Worm (Caenorhabditis elegans): ENCODE measurements around the gene srbc-67.
"Not testable (repeated sequence)": the region's sequence is repeated elsewhere in the genome, so short reads cannot be mapped to it uniquely, and the experiment has no call there.

srbc-67 gene

DNA sequence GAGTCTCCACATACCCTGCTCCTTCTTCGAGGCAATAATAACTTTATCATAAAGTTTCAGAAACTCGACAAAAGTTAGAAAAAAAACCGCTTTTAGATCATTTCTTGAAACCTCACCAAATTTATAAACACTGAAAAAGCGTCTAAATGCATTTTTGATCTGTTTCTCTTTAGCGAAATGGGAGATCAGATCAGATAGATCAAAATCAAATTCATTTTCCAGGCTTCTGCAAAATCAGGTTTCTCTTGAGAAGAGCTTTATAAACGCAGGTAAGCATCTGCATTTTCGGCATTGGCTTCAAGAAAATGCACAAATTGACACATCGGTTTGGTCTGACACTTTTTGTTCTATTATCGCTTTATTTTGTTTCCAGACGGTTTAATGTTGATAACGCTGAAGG is 31.4 kb upstream of the srbc-67 start, which contains the start of gene F40C5.1:
Gene F40C5.1, plus strand, starts transcription at position 301 of the 400 bp plus-strand sequence.
- not testable (repeated sequence) for TF ChIP-seq W03F9.2, dao-5, him-1 (tag; optimal IDR thresholded peaks at IDR 0.05)

DNA sequence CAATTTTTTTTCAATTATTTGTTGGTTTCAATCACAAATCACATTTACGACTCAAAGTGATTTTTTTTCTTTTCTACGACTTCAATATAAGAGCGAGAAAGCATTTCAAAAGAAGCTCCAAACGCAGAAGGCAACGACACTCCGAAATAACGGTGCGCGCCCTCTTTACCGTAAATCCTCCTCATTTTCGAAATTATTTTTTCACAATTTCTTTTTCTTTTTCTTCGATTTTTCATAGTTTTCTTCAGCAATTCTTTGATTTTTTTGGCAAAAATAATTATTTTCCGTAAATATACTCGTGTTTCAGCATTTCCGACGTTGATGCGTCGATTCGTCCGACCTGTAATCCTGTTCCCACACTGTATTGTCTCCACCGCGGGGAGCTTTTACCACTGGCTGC is 29.7 kb upstream of the srbc-67 start, which contains the start of gene F40C5.2:
Gene F40C5.2, plus strand, starts transcription at position 301 of the 400 bp plus-strand sequence.
- not testable (repeated sequence) for TF ChIP-seq W03F9.2, dao-5, him-1 (tag; optimal IDR thresholded peaks at IDR 0.05)

DNA sequence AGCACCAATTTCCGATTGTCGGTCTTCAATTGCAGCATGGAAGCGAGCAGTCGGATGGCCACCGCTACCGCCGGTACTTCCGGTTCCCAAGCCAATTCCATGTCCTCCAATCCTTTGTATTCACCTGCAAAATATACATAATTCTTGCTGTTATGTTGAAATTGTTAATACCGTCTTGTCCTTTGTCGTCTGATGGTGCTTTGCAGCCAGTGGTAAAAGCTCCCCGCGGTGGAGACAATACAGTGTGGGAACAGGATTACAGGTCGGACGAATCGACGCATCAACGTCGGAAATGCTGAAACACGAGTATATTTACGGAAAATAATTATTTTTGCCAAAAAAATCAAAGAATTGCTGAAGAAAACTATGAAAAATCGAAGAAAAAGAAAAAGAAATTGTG is 23.3 kb upstream of the srbc-67 start, which contains the start of gene T24A6.17:
Gene T24A6.17, minus strand, starts transcription at position 101 of the 400 bp plus-strand sequence.
- TF ChIP-seq him-1, W03F9.2, dao-5 (tag; optimal IDR thresholded peaks at IDR 0.05): not testable (repeated sequence)

DNA sequence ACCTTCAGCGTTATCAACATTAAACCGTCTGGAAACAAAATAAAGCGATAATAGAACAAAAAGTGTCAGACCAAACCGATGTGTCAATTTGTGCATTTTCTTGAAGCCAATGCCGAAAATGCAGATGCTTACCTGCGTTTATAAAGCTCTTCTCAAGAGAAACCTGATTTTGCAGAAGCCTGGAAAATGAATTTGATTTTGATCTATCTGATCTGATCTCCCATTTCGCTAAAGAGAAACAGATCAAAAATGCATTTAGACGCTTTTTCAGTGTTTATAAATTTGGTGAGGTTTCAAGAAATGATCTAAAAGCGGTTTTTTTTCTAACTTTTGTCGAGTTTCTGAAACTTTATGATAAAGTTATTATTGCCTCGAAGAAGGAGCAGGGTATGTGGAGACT is 21.8 kb upstream of the srbc-67 start, which contains the start of gene T24A6.16:
Gene T24A6.16, minus strand, starts transcription at position 101 of the 400 bp plus-strand sequence.
- TF ChIP-seq dao-5, W03F9.2, him-1 (tag; optimal IDR thresholded peaks at IDR 0.05): not testable (repeated sequence)

DNA sequence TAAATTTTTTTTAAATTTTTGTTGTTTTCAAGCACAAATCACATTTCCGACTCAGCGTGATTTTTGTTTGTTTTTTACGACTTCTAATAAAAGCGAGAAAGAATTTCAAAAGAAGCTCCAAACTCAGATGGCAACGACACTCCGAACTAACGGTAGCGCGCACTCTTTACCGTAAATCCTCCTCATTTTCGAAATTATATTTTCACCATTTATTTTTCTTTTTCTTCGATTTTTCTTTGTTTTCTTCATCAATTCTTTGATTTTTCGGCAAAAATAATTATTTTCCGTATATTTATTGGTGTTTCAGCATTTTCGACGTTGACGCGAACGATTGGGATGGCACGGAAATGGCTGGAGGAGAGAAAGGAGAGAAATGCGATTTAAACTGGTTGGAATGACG is 17.7 kb upstream of the srbc-67 start, which contains the start of gene T24A6.1:
Gene T24A6.1, plus strand, starts transcription at position 301 of the 400 bp plus-strand sequence.
- TF ChIP-seq dao-5, him-1, W03F9.2 (tag; optimal IDR thresholded peaks at IDR 0.05): not testable (repeated sequence)

DNA sequence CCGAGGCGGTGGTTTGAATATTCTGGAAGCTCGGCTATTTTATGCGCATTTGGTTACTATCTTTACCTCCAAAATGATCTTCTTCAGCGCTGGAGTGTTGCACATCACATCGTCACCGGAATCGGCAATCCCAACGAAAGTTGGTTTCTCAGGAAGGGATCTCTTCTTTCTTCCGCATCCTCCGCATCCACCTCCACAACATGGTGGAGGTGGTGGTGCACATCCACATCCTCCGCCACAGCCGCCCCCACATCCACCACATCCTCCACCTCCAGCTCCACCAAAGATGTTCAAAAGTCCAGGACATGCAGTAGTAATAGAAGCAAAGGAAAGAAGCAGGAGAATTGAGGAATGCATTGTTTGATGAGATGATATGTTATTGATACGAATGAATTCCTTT is 16.4 kb upstream of the srbc-67 start, which contains the start of gene grl-31:
Gene grl-31, minus strand, starts transcription at position 357 of the 400 bp plus-strand sequence.
- no peak for TF ChIP-seq dao-5 (tag; optimal IDR thresholded peaks at IDR 0.05)
- no peak for TF ChIP-seq him-1 (tag; optimal IDR thresholded peaks at IDR 0.05)
- TF ChIP-seq W03F9.2 (tag; optimal IDR thresholded peaks at IDR 0.05): no peak

DNA sequence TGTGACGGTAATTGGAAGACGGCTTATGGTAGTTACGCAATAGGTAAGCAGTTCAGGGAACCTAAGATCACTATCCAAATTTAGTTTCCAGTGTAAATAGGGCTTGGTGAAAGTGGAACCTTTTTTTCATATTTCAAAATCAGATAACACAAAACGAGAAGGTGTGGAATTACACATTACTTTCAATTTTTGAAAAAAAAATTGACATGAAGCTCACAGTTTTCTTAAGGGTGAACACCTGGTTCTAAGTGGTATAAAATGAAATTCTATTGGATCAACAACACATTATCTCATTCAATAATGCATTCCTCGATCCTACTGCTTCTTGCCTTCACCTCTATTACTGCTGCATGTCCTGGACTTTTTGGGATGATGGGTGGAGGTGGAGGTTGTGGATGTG is 15.0 kb upstream of the srbc-67 start, which contains the start of gene grl-30:
Gene grl-30, plus strand, starts transcription at position 301 of the 400 bp plus-strand sequence.
- TF ChIP-seq W03F9.2 (tag; optimal IDR thresholded peaks at IDR 0.05) (no peak), dao-5 (tag; optimal IDR thresholded peaks at IDR 0.05) (no peak), him-1 (tag; optimal IDR thresholded peaks at IDR 0.05) (no peak)

DNA sequence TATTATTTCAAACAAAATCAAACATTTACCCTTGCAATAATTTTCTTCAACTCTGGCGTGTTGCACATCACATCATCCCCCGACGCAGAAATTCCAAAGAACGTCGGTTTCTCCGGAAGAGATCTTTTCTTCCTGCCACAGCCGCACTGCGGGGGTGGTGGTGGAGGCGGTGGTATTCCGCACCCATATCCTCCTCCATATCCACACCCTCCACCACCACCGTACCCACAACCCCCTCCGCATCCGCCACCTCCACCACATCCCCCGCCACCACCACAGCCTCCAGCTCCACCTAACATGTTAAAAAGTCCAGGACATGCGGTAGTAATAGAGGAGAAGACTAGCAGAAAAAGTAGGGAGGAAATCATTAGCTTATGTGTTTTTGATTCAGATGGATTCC is 13.9 kb upstream of the srbc-67 start, which contains the start of gene grl-29:
Gene grl-29, minus strand, starts transcription at position 368 of the 400 bp plus-strand sequence.
- TF ChIP-seq W03F9.2 (tag; optimal IDR thresholded peaks at IDR 0.05) (no peak), him-1 (tag; optimal IDR thresholded peaks at IDR 0.05) (no peak), dao-5 (tag; optimal IDR thresholded peaks at IDR 0.05) (no peak)

DNA sequence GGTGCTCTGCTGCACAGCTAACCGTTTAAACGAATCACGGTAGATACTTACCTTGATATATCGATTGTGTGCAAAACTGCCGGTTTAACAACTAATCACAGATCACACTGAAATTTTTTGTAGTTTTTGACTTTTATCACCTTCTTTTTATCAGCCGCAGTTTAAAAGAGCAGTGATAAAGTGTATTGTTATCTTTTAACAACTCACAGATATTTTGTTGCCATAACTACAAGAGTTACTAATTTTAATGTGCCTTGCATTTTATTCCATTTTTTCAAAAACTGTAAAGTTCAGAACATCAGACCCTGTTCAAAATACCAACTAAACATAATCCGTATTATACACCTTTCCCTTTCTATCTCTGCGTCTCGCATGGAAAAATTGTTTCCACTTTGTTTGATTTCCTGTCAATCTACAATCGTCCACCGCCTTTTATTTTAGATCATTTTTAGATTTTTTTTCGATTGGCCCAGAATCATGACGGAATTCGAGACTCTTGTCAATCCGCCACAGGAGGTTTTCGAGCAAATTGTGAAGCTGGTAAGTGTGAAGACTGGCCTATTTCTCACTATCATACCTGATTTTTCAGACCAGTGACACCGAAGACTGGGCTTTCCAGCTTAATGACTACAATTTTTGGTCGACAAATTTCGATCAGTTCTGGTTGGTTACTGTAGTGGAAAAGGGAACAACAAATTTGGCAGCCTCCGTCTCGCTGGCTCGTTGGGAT is 11.9 kb upstream of the srbc-67 start, which contains the start of gene T24A6.20:
Gene T24A6.20, plus strand, starts transcription at position 395 of the 730 bp plus-strand sequence.
- TF ChIP-seq dao-5 (tag; optimal IDR thresholded peaks at IDR 0.05) (no peak), him-1 (tag; optimal IDR thresholded peaks at IDR 0.05) (no peak), W03F9.2 (tag; optimal IDR thresholded peaks at IDR 0.05) (no peak)

DNA sequence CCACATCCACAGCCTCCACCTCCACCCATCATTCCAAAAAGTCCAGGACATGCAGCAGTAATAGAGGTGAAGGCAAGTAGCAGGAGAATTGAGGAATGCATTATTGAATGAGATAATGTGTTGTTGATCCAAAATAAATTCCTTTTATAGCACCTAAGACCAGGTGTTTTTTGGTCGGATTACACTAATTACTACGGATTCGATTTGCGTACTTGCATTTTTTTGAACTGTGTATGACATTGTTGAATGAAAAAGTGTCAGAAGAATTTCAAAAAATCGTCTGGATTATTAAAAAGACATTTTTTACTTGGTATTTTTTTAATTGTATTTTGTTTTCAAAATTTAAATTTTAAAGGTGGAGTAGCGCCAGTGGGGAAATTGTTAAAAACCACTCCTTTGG is 10.7 kb upstream of the srbc-67 start, which contains the start of gene grl-28:
Gene grl-28, minus strand, starts transcription at position 101 of the 400 bp plus-strand sequence.
- TF ChIP-seq him-1 (tag; optimal IDR thresholded peaks at IDR 0.05): no peak
- TF ChIP-seq W03F9.2 (tag; optimal IDR thresholded peaks at IDR 0.05): no peak
- TF ChIP-seq dao-5 (tag; optimal IDR thresholded peaks at IDR 0.05): no peak

DNA sequence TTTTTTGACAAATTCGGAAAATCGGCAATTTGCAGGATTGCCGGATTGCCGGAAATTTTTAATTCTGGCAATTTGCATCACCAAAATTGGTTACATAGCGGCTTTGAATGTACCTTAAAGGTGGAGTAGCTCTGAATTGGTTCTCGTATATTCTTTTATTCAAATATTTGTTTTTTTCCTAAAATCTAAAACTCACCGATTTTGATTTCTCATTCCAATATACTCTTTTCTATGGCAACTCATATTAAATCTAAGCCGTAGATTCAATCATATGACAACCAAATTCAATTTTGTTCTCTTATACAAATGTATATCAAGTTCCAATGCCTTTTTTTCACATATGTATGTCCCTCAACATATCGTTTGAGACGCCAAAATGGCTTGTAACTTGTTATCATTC is 8.5 kb upstream of the srbc-67 start, which contains the start of gene sri-21:
Gene sri-21, plus strand, starts transcription at position 301 of the 400 bp plus-strand sequence.
- TF ChIP-seq W03F9.2 (tag; optimal IDR thresholded peaks at IDR 0.05) (no peak), dao-5 (tag; optimal IDR thresholded peaks at IDR 0.05) (no peak), him-1 (tag; optimal IDR thresholded peaks at IDR 0.05) (no peak)

DNA sequence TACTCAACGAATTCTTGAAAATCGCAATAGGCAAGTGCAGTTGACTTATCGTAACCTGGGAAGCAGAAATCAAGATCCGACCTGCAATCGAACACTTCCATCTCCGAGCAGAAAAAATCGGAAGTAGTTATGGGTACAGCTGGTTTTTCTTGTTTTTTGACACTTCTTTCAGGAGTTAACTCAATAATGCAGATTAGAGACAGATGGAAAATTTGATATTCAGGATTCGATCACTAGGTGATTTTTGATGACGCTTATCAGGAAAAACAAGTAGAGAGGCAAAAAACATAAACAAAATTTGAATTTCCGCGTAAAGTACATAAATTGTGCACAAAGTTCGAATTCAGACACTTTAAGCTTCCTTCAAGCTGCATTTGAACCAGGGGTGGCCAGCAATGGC is 7.8 kb upstream of the srbc-67 start, which contains the start of gene srw-130:
Gene srw-130, minus strand, starts transcription at position 101 of the 400 bp plus-strand sequence.
- TF ChIP-seq him-1 (tag; optimal IDR thresholded peaks at IDR 0.05) (no peak), W03F9.2 (tag; optimal IDR thresholded peaks at IDR 0.05) (no peak), dao-5 (tag; optimal IDR thresholded peaks at IDR 0.05) (no peak)

DNA sequence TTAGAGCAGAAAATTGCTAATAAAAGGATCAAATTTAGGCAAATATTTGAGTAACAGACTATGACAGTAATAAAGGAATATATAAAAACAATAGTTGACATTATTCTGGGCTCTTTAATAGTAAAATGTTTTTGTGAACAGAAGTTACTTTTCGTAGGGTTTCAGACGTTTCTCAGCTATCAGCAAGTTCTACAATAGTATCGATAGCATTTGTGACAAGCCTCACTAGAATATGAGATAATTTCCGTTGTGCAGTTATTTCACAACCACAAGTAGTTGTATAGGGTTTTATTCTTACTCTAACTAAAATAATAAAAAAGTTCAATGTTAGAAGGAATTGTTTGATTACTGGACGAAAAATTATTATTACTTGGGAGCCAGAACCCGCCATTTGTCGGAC is 5.5 kb upstream of the srbc-67 start, which contains the start of gene srbc-68:
Gene srbc-68, minus strand, starts transcription at position 101 of the 400 bp plus-strand sequence.
- TF ChIP-seq dao-5 (tag; optimal IDR thresholded peaks at IDR 0.05): no peak
- TF ChIP-seq W03F9.2 (tag; optimal IDR thresholded peaks at IDR 0.05): no peak
- no peak for TF ChIP-seq him-1 (tag; optimal IDR thresholded peaks at IDR 0.05)

Data from whole organism, L4/young adult.